Worm (Caenorhabditis elegans) whole organism, L4/young adult: ENCODE measurements around the gene dhrs-4.

Experiments
- W03F9.2 ChIP-seq: fragments of 150-350 bp; optimal IDR thresholded peaks from 2 replicates; lab custom pipeline; 2014; ENCODE audit warnings: missing biosample characterization, missing genetic modification characterization
- dao-5 ChIP-seq: sonication (generic microtip); optimal IDR thresholded peaks from 2 replicates; lab custom pipeline; 2016; ENCODE audit warnings: missing genotype, missing genetic modification characterization, moderate library complexity, missing compliant biosample characterization
- him-1 ChIP-seq: sonication (generic microtip); optimal IDR thresholded peaks from 2 replicates; lab custom pipeline; 2016; ENCODE audit warnings: missing genotype, missing genetic modification reagents, missing genetic modification characterization, missing compliant biosample characterization

DNA sequence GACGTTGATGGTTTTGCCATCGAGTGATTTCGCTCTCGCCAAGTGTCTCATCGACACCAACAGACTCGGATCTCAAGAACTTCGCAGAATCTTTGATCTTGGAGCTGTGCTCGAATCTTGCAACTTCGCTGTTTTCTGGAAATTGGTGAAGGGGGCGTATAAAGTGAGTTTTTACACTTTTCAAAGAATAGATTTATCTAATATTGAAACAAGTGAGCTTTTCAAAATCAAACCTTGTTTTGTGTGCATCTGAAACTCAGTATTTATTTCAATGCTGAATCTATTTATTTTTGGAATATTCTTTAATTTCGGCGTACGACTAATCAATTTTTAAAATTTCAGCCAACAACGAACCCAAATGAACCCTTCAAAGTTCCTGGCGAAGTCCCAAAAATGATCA, 31.9 kb downstream of the dhrs-4 start:
- TF ChIP-seq W03F9.2 (no peak), him-1 (no peak), dao-5 (tag; lab: Kevin White, UChicago) (no peak)
